Fruit fly (Drosophila melanogaster): ENCODE measurements around the gene Idua.

- TF ChIP-seq CG8478 (optimal IDR thresholded peaks at IDR 0.05) (no peak), CTCF (optimal IDR thresholded peaks at IDR 0.05) (no peak)
Measured at dm6 chr2L:11130151-11131008, 17.5 kb upstream of the Idua start, which contains the start of the genes RfC38 and CG4751.

All from S2 (cell line).